Fruit fly (Drosophila melanogaster): ENCODE data around the gene Mink.

Gene Mink

DNA sequence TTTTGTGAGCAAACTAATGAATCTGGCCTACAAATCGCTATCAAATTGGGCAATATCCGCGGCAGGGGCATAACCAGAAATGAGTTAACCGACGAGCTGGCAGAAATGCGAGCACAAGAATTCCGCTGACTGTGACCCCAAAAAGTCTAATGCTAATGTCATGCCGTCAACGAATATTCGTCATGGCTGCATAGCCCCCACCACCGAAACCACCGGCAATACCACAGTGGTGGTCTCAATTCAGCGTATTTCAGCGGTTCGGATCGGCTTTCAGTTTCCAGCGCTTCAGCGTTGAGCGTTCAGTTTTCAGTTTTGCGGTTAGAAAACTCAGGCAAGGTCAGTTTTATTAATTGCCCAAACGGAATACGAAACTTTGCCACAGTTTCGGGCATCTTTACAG, 32.1 kb upstream of the Mink start:
- no peak for TF ChIP-seq pan (optimal IDR thresholded peaks at IDR 0.05)
- no peak for TF ChIP-seq CG9705 (GFP tag; optimal IDR thresholded peaks at IDR 0.05)
- no peak for TF ChIP-seq brk (GFP tag; optimal IDR thresholded peaks at IDR 0.05)
- no peak for TF ChIP-seq Jra (GFP tag; optimal IDR thresholded peaks at IDR 0.05)
- TF ChIP-seq CG32264 (GFP tag; optimal IDR thresholded peaks at IDR 0.05): no peak
- TF ChIP-seq CrebA (GFP tag; optimal IDR thresholded peaks at IDR 0.05; ENCODE audit: borderline replicate concordance): no peak
- TF ChIP-seq psq (GFP tag; optimal IDR thresholded peaks at IDR 0.05): no peak
- TF ChIP-seq HLH106 (tag; optimal IDR thresholded peaks at IDR 0.05): no peak
- TF ChIP-seq Hr78 (GFP tag; optimal IDR thresholded peaks at IDR 0.05): no peak
- no peak for TF ChIP-seq Rel (GFP tag; optimal IDR thresholded peaks at IDR 0.05)
- no peak for TF ChIP-seq Rel (tag; optimal IDR thresholded peaks at IDR 0.05)
- TF ChIP-seq Abd-B (GFP tag; optimal IDR thresholded peaks at IDR 0.05): no peak
- TF ChIP-seq jim (GFP tag; optimal IDR thresholded peaks at IDR 0.05): no peak
- no peak for TF ChIP-seq N (GFP tag; optimal IDR thresholded peaks at IDR 0.05)
- no peak for TF ChIP-seq Mio (GFP tag; optimal IDR thresholded peaks at IDR 0.05)
- TF ChIP-seq tai (GFP tag; optimal IDR thresholded peaks at IDR 0.05): no peak

dm6 chr3R:24890919-24891318, 31.4 kb upstream of the Mink start:
- no peak for TF ChIP-seq br (GFP tag; optimal IDR thresholded peaks at IDR 0.05)
- no peak for TF ChIP-seq brk (GFP tag; optimal IDR thresholded peaks at IDR 0.05)
- no peak for TF ChIP-seq Mio (GFP tag; optimal IDR thresholded peaks at IDR 0.05)
- TF ChIP-seq h (GFP tag; optimal IDR thresholded peaks at IDR 0.05): no peak
- TF ChIP-seq CG32264 (GFP tag; optimal IDR thresholded peaks at IDR 0.05): no peak
- no peak for TF ChIP-seq CrebA (GFP tag; optimal IDR thresholded peaks at IDR 0.05; ENCODE audit: borderline replicate concordance)
- TF ChIP-seq GATAd (GFP tag; optimal IDR thresholded peaks at IDR 0.05): no peak

- TF ChIP-seq Vsx2 (GFP tag; optimal IDR thresholded peaks at IDR 0.05; ENCODE audit: partially characterized antibody): peak; percentile 0
- no peak for TF ChIP-seq N (GFP tag; optimal IDR thresholded peaks at IDR 0.05)
- TF ChIP-seq CrebA (GFP tag; optimal IDR thresholded peaks at IDR 0.05; ENCODE audit: borderline replicate concordance): peak; percentile 9
- no peak for TF ChIP-seq Abd-B (GFP tag; optimal IDR thresholded peaks at IDR 0.05)
- peak; percentile 11 for TF ChIP-seq br (GFP tag; optimal IDR thresholded peaks at IDR 0.05)
- peak; percentile 48 for TF ChIP-seq Rel (GFP tag; optimal IDR thresholded peaks at IDR 0.05)
- TF ChIP-seq Rel (tag; optimal IDR thresholded peaks at IDR 0.05): peak; percentile 39
- peak; percentile 44 for TF ChIP-seq sv (GFP tag; optimal IDR thresholded peaks at IDR 0.05)
- peak; percentile 89 for TF ChIP-seq OdsH (GFP tag; optimal IDR thresholded peaks at IDR 0.05)
- peak; percentile 66 for TF ChIP-seq dmrt93B (GFP tag; optimal IDR thresholded peaks at IDR 0.05)
- TF ChIP-seq dsf (GFP tag; optimal IDR thresholded peaks at IDR 0.05; ENCODE audit: borderline replicate concordance): peak; percentile 16
- TF ChIP-seq lola (GFP tag; optimal IDR thresholded peaks at IDR 0.05): no peak
- peak; percentile 82 for TF ChIP-seq fru (GFP tag; optimal IDR thresholded peaks at IDR 0.05)
- no peak for TF ChIP-seq Dif (GFP tag; optimal IDR thresholded peaks at IDR 0.05; ENCODE audit: partially characterized antibody)
- peak in 1 of 2 experiments; percentile 88 for TF ChIP-seq foxo (GFP tag; optimal IDR thresholded peaks at IDR 0.05)
- TF ChIP-seq Myc (optimal IDR thresholded peaks at IDR 0.05): no peak
- TF ChIP-seq brk (GFP tag; optimal IDR thresholded peaks at IDR 0.05): no peak
- peak; percentile 91 for TF ChIP-seq HLH106 (tag; optimal IDR thresholded peaks at IDR 0.05)
- no peak for TF ChIP-seq pan (optimal IDR thresholded peaks at IDR 0.05)
- TF ChIP-seq rgr (GFP tag; optimal IDR thresholded peaks at IDR 0.05): peak; percentile 77
- TF ChIP-seq Hr78 (GFP tag; optimal IDR thresholded peaks at IDR 0.05): no peak
- peak; percentile 35 for TF ChIP-seq ey (GFP tag; optimal IDR thresholded peaks at IDR 0.05)
- TF ChIP-seq sage (GFP tag; optimal IDR thresholded peaks at IDR 0.05): peak; percentile 2
- TF ChIP-seq Jra (GFP tag; optimal IDR thresholded peaks at IDR 0.05): peak; percentile 14
- TF ChIP-seq GATAd (GFP tag; optimal IDR thresholded peaks at IDR 0.05): no peak
- TF ChIP-seq woc (GFP tag; optimal IDR thresholded peaks at IDR 0.05): peak; percentile 37
- peak; percentile 73 for TF ChIP-seq h (GFP tag; optimal IDR thresholded peaks at IDR 0.05)
- no peak for TF ChIP-seq Dfd (GFP tag; optimal IDR thresholded peaks at IDR 0.05)
- peak; percentile 87 for TF ChIP-seq psq (GFP tag; optimal IDR thresholded peaks at IDR 0.05)
- peak; percentile 94 for TF ChIP-seq Sp1 (GFP tag; optimal IDR thresholded peaks at IDR 0.05)
- TF ChIP-seq CG9705 (GFP tag; optimal IDR thresholded peaks at IDR 0.05): peak; percentile 43
These were observed 28.8 kb upstream of the Mink start for dm6 chr3R:24893320-24893955.

Data from whole organism, wandering third instar larva.